Fruit fly (Drosophila melanogaster): ENCODE results near the gene Tsp3A.

Tsp3A gene

DNA sequence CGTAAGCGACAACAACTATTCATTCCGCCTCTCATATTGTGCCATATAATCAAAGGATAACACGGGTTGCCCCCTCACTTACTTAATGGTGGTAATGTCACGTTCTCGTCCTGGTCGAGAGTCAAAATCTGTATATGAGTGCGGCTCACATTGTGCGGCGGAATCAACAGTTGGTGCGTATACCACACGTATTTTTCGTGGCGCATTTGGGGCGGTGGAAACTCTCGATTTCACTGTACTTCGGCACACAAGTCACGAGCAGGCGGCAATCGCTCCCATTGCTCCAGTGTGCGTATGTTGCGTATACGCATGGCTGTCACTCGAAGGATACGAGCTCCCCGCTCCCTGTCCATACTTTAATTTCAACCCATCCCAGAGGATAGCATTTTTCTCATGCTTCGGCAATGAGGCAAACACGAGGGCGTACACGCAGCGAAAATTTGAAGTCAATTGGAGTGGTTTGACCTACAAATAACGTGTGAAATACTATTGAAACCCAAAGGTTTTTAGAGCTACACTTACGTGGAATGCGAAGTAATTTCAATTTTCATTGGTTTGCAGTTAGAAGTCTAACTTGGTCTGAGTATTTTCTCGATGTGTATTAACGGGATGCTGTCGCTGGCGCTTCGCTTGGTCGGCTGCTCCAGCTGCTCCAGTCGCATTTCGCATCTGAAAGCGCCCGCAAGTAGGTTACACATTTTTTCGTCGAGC lies 37.6 kb downstream of the Tsp3A start:
- no peak for TF ChIP-seq CG8478 (optimal IDR thresholded peaks at IDR 0.05)
- no peak for TF ChIP-seq CTCF (optimal IDR thresholded peaks at IDR 0.05)

dm6 chrX:2580319-2581008 lies 39.1 kb downstream of the Tsp3A start, which contains the start of the genes Vha36-3 and AANATL7:
Vha36-3 (minus strand) TSS chrX:2580560.
AANATL7 (plus strand) TSS chrX:2580958.
- TF ChIP-seq CG8478 (optimal IDR thresholded peaks at IDR 0.05) (no peak), CTCF (optimal IDR thresholded peaks at IDR 0.05) (no peak)

Measured in S2 (cell line).